Fruit fly (Drosophila melanogaster) whole organism, adult: Measurements from ENCODE around the gene CG4631.
A peak's percentile ranks its signal among the peaks of the same experiment; 100 is the strongest.

Experiments
- CG11617 ChIP-seq: fragments of 200-800 bp; sonication (Bioruptor generic); optimal IDR thresholded peaks from 2 replicates; lab custom pipeline; 2017; ENCODE audit warnings: mild to moderate bottlenecking, missing biosample characterization, missing genetic modification reagents, missing genetic modification characterization
- CG12768 ChIP-seq: fragments of 200-800 bp; sonication (Bioruptor generic); optimal IDR thresholded peaks from 2 replicates; lab custom pipeline; 2017; ENCODE audit warnings: missing biosample characterization, missing genetic modification characterization, mild to moderate bottlenecking, moderate library complexity, missing genetic modification reagents
- CG14711 ChIP-seq: fragments of 200-800 bp; sonication (Bioruptor generic); optimal IDR thresholded peaks from 2 replicates; lab custom pipeline; 2018; ENCODE audit warnings: missing biosample characterization, mild to moderate bottlenecking, missing genetic modification characterization, moderate library complexity
- CG1620 ChIP-seq: fragments of 200-800 bp; sonication (Bioruptor generic); optimal IDR thresholded peaks from 2 replicates; lab custom pipeline; 2016; ENCODE audit warnings: missing biosample characterization, missing genetic modification characterization
- CG33017 ChIP-seq: fragments of 200-800 bp; sonication (Bioruptor generic); optimal IDR thresholded peaks from 2 replicates; lab custom pipeline; 2018; ENCODE audit warnings: missing biosample characterization, mild to moderate bottlenecking, missing genetic modification characterization, moderate library complexity
- CG5204 ChIP-seq: fragments of 200-800 bp; sonication (Bioruptor generic); optimal IDR thresholded peaks from 2 replicates; lab custom pipeline; 2016; ENCODE audit warnings: missing biosample characterization, missing genetic modification characterization
- CG7045 ChIP-seq: fragments of 200-800 bp; sonication (Bioruptor generic); optimal IDR thresholded peaks from 2 replicates; lab custom pipeline; 2017; ENCODE audit warnings: missing biosample characterization, mild to moderate bottlenecking, missing genetic modification characterization
- CG7101 ChIP-seq: fragments of 200-800 bp; sonication (Bioruptor generic); optimal IDR thresholded peaks from 2 replicates; lab custom pipeline; 2018; ENCODE audit warnings: missing biosample characterization, mild to moderate bottlenecking, missing genetic modification characterization, moderate library complexity
- Clk ChIP-seq: fragments of 200-800 bp; sonication (Bioruptor generic); optimal IDR thresholded peaks from 2 replicates; lab custom pipeline; 2017; ENCODE audit warnings: missing biosample characterization, missing genetic modification characterization
- Crg-1 ChIP-seq: fragments of 200-800 bp; sonication (Bioruptor generic); optimal IDR thresholded peaks from 2 replicates; lab custom pipeline; 2016; ENCODE audit warnings: missing biosample characterization, missing genetic modification characterization
- Hr96 ChIP-seq: fragments of 200-800 bp; sonication (Bioruptor generic); optimal IDR thresholded peaks from 2 replicates; lab custom pipeline; 2016; ENCODE audit warnings: missing biosample characterization, missing genetic modification characterization
- Mnt ChIP-seq: fragments of 200-800 bp; sonication (Bioruptor generic); optimal IDR thresholded peaks from 2 replicates; lab custom pipeline; 2016; ENCODE audit warnings: missing biosample characterization, mild to moderate bottlenecking, missing genetic modification characterization
- bab1 ChIP-seq: fragments of 200-800 bp; sonication (Bioruptor generic); optimal IDR thresholded peaks from 3 replicates; lab custom pipeline; 2019; ENCODE audit warnings: missing biosample characterization, mild to moderate bottlenecking, missing genetic modification characterization, moderate library complexity
- cic ChIP-seq: fragments of 200-800 bp; sonication (Bioruptor generic); optimal IDR thresholded peaks from 2 replicates; lab custom pipeline; 2017; ENCODE audit warnings: missing biosample characterization, mild to moderate bottlenecking, missing genetic modification characterization, moderate library complexity
- cnc ChIP-seq, 2 experiments: fragments of >200 bp; optimal IDR thresholded peaks; 2 replicates each; lab custom pipeline; 2017
- kay ChIP-seq: fragments of 200-800 bp; sonication (Bioruptor generic); peaks from one replicate; lab custom pipeline; 2016; ENCODE audit warnings: missing biosample characterization, missing genetic modification characterization, borderline replicate concordance
- ovo ChIP-seq: fragments of 200-800 bp; sonication (Bioruptor generic); optimal IDR thresholded peaks from 2 replicates; lab custom pipeline; 2016; ENCODE audit warnings: missing biosample characterization, missing genetic modification characterization
- pad ChIP-seq: fragments of 200-800 bp; sonication (Bioruptor generic); optimal IDR thresholded peaks from 3 replicates; lab custom pipeline; 2017; ENCODE audit warnings: missing biosample characterization, missing genetic modification characterization, mild to moderate bottlenecking, moderate library complexity, missing genetic modification reagents
- tj ChIP-seq: fragments of 200-800 bp; sonication (Bioruptor generic); optimal IDR thresholded peaks from 3 replicates; lab custom pipeline; 2017; ENCODE audit warnings: missing biosample characterization, mild to moderate bottlenecking, missing genetic modification characterization, moderate library complexity
- toe ChIP-seq: fragments of 200-800 bp; sonication (Bioruptor generic); optimal IDR thresholded peaks from 2 replicates; lab custom pipeline; 2016; ENCODE audit warnings: missing biosample characterization, missing genetic modification characterization

CG4631 gene

DNA sequence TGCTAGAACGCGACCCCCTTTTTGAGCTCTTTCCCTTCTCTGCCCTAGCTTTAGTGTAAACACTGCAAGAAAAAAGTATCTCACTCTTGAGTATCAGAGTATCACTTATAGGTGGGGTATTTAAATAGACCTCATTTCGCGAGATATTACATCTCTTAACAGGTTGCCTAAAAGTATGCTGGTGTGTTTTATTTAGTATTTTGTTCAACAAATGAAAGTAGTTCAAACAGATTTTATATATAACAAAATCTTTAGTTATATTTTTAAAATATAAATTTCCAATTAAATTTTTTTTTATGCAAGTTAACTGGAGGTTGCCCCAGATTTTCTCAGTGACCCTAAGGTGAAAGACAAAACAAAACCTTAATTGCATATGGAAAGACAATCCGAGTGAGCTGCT, 15.7 kb upstream of the CG4631 start:
- TF ChIP-seq ovo, result no peak
- no peak for TF ChIP-seq kay (GFP tag; lab: Kevin White, UChicago)
- TF ChIP-seq Mnt (GFP tag; lab: Kevin White, UChicago), result no peak

DNA sequence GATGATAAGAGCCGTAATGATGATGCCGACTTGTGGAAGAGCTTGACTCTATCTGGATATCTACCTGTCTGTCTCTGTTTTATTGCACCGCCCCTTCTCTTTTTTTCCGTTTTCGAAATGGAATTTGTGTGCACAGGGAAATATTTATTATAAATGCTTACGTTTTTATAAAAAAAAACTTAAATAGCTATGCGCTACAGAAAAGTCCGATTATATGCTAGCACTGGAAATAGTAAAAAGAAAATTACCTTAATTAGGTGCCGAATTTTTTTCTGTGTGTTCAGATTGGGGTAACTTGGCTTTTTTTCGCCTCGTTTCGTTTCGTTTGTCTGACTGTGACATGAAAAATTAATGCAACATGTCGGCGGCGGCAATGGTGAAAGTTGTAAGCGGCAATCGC, 15.2 kb upstream of the CG4631 start:
- no peak for TF ChIP-seq bab1 (GFP tag; lab: Kevin White, UChicago)
- TF ChIP-seq tj (GFP tag; lab: Kevin White, UChicago), result peak; percentile 27

DNA sequence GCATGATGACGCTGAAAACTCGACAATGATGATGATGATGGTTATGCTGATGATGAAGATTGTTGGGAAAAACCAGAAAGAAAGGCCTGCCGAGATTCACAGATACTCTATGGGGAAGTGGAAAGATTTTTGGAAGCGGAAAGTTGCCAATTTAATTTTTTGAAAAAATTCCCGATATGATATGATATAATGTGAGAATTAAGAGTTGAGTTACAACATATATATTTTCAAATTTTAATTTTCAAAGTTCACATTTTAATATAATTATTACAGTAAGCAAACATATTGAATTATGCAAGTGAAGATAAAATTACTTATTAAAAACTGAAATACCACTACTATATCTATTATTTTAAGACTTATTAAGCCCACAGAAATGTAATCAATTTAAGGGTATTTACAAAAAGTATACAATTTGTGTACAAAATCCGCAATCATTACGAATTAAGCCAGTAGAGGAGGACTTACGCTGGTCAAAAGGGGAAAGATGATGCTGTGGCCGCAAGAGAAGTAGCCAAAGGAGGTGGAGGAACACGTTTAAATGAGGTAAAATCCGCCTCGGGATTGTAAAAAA, 13.2 kb upstream of the CG4631 start:
- TF ChIP-seq CG7045 (GFP tag; lab: Kevin White, UChicago), result no peak
- TF ChIP-seq cnc (optimal IDR thresholded peaks at IDR 0.05; lab: Kevin White, UChicago), result no peak
- TF ChIP-seq tj (GFP tag; lab: Kevin White, UChicago), result no peak
- TF ChIP-seq Crg-1 (GFP tag; lab: Kevin White, UChicago), result no peak
- TF ChIP-seq toe (GFP tag; lab: Kevin White, UChicago), result no peak
- no peak for TF ChIP-seq CG14711 (tag; lab: Kevin White, UChicago)
- TF ChIP-seq CG33017, result no peak
- no peak for TF ChIP-seq kay (GFP tag; lab: Kevin White, UChicago)
- TF ChIP-seq pad (GFP tag; lab: Kevin White, UChicago), result no peak
- TF ChIP-seq ovo, result no peak
- TF ChIP-seq cic, result no peak
- TF ChIP-seq CG5204 (GFP tag; lab: Kevin White, UChicago), result no peak
- no peak for TF ChIP-seq Mnt (GFP tag; lab: Kevin White, UChicago)
- TF ChIP-seq CG7101 (tag; lab: Kevin White, UChicago), result no peak
- TF ChIP-seq Hr96 (GFP tag; lab: Kevin White, UChicago), result no peak
- no peak for TF ChIP-seq CG12768

DNA sequence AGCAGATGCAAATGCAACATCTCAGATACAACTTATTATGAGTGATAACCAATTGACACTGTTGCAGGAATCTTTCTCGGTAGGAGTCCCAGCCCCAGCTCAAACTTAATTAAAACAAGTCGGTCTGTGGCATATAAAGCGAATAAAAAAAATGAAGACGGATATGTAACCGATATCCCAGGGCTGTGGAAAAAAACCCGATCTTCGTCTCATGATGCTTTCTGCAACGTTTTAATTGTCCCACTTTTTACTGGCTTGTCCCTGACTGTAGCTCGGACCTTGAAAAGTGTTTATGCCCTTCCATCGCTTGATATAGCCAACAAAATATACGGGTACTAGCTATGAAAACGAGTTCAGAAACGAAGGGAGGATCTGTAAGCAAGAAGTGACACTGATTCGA, 12.5 kb upstream of the CG4631 start:
- no peak for TF ChIP-seq CG5204 (GFP tag; lab: Kevin White, UChicago)
- no peak for TF ChIP-seq ovo
- no peak for TF ChIP-seq bab1 (GFP tag; lab: Kevin White, UChicago)
- TF ChIP-seq kay (GFP tag; lab: Kevin White, UChicago), result peak; percentile 37
- no peak for TF ChIP-seq toe (GFP tag; lab: Kevin White, UChicago)
- no peak for TF ChIP-seq cnc (optimal IDR thresholded peaks at IDR 0.05; lab: Kevin White, UChicago)

DNA sequence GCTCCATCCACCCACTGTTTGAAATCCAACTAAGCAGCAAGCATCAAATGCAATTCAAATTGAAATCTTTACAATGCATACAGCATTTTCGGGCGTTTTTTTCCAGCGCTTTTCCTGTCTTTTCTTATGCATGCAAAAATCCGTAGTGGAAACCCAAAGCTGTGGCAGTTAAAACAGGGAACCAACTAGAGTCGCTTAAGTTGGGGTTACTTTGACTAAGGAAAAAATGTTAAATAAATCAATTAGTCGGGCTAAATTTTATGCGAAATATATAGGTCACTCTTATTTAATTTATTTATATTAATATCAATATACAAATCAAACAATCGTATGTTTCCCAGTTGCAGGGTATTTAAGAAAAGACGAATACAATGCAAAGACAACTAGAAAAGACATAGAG, 11.2 kb upstream of the CG4631 start:
- TF ChIP-seq bab1 (GFP tag; lab: Kevin White, UChicago), result no peak
- TF ChIP-seq CG33017, result no peak
- TF ChIP-seq Crg-1 (GFP tag; lab: Kevin White, UChicago), result no peak
- TF ChIP-seq CG14711 (tag; lab: Kevin White, UChicago), result no peak
- no peak for TF ChIP-seq pad (GFP tag; lab: Kevin White, UChicago)
- TF ChIP-seq kay (GFP tag; lab: Kevin White, UChicago), result no peak
- TF ChIP-seq CG1620 (GFP tag; lab: Kevin White, UChicago), result no peak
- TF ChIP-seq Clk, result no peak
- no peak for TF ChIP-seq CG5204 (GFP tag; lab: Kevin White, UChicago)
- no peak for TF ChIP-seq tj (GFP tag; lab: Kevin White, UChicago)
- no peak for TF ChIP-seq cic
- TF ChIP-seq toe (GFP tag; lab: Kevin White, UChicago), result no peak

DNA sequence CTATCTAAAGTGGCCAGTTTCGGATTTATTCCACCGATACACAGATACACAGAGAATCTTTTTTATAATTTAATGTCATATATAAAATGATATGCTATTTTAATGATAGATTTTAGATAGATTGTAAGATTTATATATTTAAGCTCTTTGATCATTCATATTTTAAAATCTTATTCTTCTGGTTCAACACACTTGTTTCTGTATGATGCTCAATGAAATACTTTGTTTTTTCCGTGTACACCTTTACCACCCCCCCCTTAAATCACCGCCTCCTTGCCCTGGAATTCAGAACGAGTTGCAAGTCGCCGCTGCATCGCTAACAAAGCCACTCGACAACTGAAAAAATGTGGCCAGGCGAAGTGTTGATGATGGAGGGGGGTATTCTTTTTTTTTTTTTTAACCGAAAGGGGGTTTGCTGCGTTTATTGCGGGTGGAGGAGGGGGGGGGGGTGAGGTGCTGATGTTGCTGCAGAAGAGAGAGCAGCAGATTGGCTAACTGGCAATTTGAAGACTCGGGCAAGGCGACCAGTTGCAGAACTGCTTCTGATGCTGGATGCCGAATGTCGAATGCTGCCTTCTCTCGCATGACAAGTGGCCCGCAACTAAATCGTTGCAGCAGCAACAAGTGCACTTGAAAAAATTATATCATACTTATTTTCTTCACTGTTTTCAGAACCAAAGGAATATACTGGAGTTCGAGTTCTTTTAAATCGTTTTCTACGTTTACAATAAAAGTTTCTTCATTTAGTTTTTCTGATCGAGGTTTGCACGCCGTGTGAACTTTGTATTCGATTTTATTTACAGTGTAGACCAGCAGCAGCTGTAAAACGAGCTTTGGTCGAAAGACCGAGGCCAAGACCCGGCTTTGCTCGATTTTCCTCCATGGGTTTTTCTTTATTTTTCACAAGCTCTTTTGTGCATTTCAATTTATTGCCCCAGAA, 9.1 kb upstream of the CG4631 start:
- no peak for TF ChIP-seq Mnt (GFP tag; lab: Kevin White, UChicago)
- TF ChIP-seq CG5204 (GFP tag; lab: Kevin White, UChicago), result no peak
- TF ChIP-seq Hr96 (GFP tag; lab: Kevin White, UChicago), result no peak
- TF ChIP-seq CG33017, result no peak
- no peak for TF ChIP-seq Clk

DNA sequence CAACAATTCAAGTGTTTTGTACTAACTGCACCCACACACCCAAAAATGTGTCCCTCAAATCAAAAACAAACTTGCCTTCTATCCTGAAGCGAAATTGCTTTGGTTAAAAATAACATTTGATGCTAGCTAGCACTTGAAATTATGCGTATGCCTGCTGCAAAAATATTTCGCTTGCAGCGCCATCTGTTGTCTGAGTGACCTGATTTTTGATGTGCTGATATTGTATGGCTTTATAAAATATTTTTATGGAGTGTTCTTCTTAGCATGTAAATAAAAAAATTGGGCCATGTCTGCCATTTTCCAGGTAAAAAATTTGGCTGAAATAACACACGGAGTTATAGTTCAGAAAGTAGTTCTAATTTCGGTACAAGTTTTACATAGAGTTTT, 8.4 kb upstream of the CG4631 start:
- peak; percentile 31 for TF ChIP-seq kay (GFP tag; lab: Kevin White, UChicago)
- TF ChIP-seq ovo, result no peak

DNA sequence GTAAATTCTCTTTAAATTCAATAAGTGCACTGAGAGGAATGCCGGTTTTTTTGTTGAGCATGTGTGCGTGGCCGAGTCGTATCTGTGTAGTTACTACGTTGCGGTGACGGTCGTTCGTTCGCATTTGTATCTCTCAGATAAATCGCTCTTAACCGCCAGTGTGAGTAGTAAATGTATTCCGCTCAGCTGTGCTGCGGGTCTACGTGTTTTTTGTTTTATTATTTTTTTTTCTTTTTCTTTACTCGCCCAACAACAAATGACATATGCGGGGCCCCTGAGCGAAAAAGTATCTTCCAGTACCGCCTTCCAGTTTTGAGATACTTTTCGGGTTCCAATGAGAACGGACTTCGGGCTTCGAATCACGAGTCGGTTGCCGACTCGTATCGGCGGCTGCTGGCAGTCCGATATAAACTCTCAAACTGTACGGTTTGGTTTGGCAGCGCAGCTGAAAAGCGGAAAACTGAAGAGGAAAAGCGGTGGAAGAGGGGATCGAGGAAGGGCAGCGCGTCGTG, 5.6 kb upstream of the CG4631 start:
- peak; percentile 78 for TF ChIP-seq pad (GFP tag; lab: Kevin White, UChicago)
- peak; percentile 97 for TF ChIP-seq CG12768
- peak; percentile 97 for TF ChIP-seq kay (GFP tag; lab: Kevin White, UChicago)
- TF ChIP-seq Hr96 (GFP tag; lab: Kevin White, UChicago), result peak; percentile 82
- TF ChIP-seq ovo, result peak; percentile 84
- peak; percentile 50 for TF ChIP-seq CG1620 (GFP tag; lab: Kevin White, UChicago)
- TF ChIP-seq CG7101 (tag; lab: Kevin White, UChicago), result peak; percentile 69
- TF ChIP-seq bab1 (GFP tag; lab: Kevin White, UChicago), result peak; percentile 45
- TF ChIP-seq toe (GFP tag; lab: Kevin White, UChicago), result peak; percentile 86
- TF ChIP-seq Crg-1 (GFP tag; lab: Kevin White, UChicago), result peak; percentile 47
- TF ChIP-seq CG5204 (GFP tag; lab: Kevin White, UChicago), result peak; percentile 82
- TF ChIP-seq CG33017, result peak; percentile 95
- peak; percentile 80 for TF ChIP-seq Clk
- TF ChIP-seq cic, result peak; percentile 95
- peak; percentile 95 for TF ChIP-seq CG7045 (GFP tag; lab: Kevin White, UChicago)
- TF ChIP-seq CG11617, result peak; percentile 96
- TF ChIP-seq Mnt (GFP tag; lab: Kevin White, UChicago), result peak; percentile 50
- no peak for TF ChIP-seq cnc (optimal IDR thresholded peaks at IDR 0.05; lab: Kevin White, UChicago)
- TF ChIP-seq CG14711 (tag; lab: Kevin White, UChicago), result peak; percentile 46
- peak; percentile 89 for TF ChIP-seq tj (GFP tag; lab: Kevin White, UChicago)
